Fruit fly (Drosophila melanogaster) whole organism, embryonic: ENCODE results near the gene Kmn1.
A peak's percentile ranks its signal among the peaks of the same experiment; 100 is the strongest.

ENCODE experiments used
- CG10321 ChIP-seq: fragments of 200-800 bp; sonication (Bioruptor generic); IDR thresholded peaks from 2 replicates; pipeline ENCODE4 v1.3.6; 2022; ENCODE audit warnings: missing biosample characterization, missing genetic modification characterization
- CG12236 ChIP-seq: fragments of 200-800 bp; sonication (Bioruptor generic); optimal IDR thresholded peaks from 2 replicates; lab custom pipeline; 2016; ENCODE audit warnings: missing biosample characterization, missing genetic modification characterization
- CG12659 ChIP-seq: fragments of 200-800 bp; sonication (Bioruptor generic); optimal IDR thresholded peaks from 3 replicates; lab custom pipeline; 2017; ENCODE audit warnings: mild to moderate bottlenecking, missing biosample characterization, missing genetic modification reagents, missing genetic modification characterization
- CG14710 ChIP-seq: fragments of 200-800 bp; sonication (Bioruptor generic); optimal IDR thresholded peaks from 3 replicates; lab custom pipeline; 2019; ENCODE audit warnings: missing biosample characterization, mild to moderate bottlenecking, missing genetic modification characterization, moderate library complexity
- CG15514 ChIP-seq: fragments of 200-800 bp; sonication (Bioruptor generic); optimal IDR thresholded peaks from 3 replicates; lab custom pipeline; 2017; ENCODE audit warnings: missing biosample characterization, missing genetic modification characterization, mild to moderate bottlenecking, moderate library complexity, missing genetic modification reagents
- CG1647 ChIP-seq: fragments of 200-800 bp; sonication (Bioruptor generic); optimal IDR thresholded peaks from 3 replicates; lab custom pipeline; 2016; ENCODE audit warnings: missing biosample characterization, missing genetic modification characterization
- CG17361 ChIP-seq: fragments of 200-800 bp; sonication (Bioruptor generic); IDR thresholded peaks from 3 replicates; pipeline ENCODE4 v1.3.6; 2022; ENCODE audit warnings: missing biosample characterization, missing genetic modification characterization
- CG17568 ChIP-seq: fragments of 200-800 bp; sonication (Bioruptor generic); optimal IDR thresholded peaks from 2 replicates; lab custom pipeline; 2018; ENCODE audit warnings: missing biosample characterization, mild to moderate bottlenecking, missing genetic modification characterization, moderate library complexity
- CG18011 ChIP-seq: fragments of 200-800 bp; sonication (Bioruptor generic); optimal IDR thresholded peaks from 2 replicates; lab custom pipeline; 2017; ENCODE audit warnings: missing biosample characterization, missing genetic modification characterization, mild to moderate bottlenecking, moderate library complexity, missing genotype
- CG18262 ChIP-seq: fragments of 200-800 bp; optimal IDR thresholded peaks from 3 replicates; lab custom pipeline; 2019; ENCODE audit warnings: missing biosample characterization, mild to moderate bottlenecking, missing genetic modification characterization, moderate library complexity
- CG2202 ChIP-seq: fragments of 200-800 bp; sonication (Bioruptor generic); optimal IDR thresholded peaks from 2 replicates; lab custom pipeline; 2018; ENCODE audit warnings: missing biosample characterization, mild to moderate bottlenecking, missing genetic modification characterization
- CG2889 ChIP-seq: fragments of 200-800 bp; sonication (Bioruptor generic); IDR thresholded peaks from 3 replicates; pipeline ENCODE4 v1.3.6; 2022; ENCODE audit warnings: missing biosample characterization, missing genetic modification characterization
- CG31441 ChIP-seq: fragments of 200-800 bp; sonication (Bioruptor generic); IDR thresholded peaks from 2 replicates; pipeline ENCODE4 v1.3.6; 2022; ENCODE audit warnings: missing biosample characterization, missing genetic modification characterization
- CG34422 ChIP-seq: fragments of 200-800 bp; sonication (Bioruptor generic); IDR thresholded peaks from 3 replicates; pipeline ENCODE4 v1.3.6; 2022; ENCODE audit warnings: missing biosample characterization, missing genetic modification characterization
- CG6813 ChIP-seq: fragments of 200-800 bp; sonication (Bioruptor generic); optimal IDR thresholded peaks from 2 replicates; lab custom pipeline; 2017; ENCODE audit warnings: missing biosample characterization, missing genetic modification characterization, mild to moderate bottlenecking, moderate library complexity, missing genetic modification reagents
- CG7786 ChIP-seq: fragments of 200-800 bp; sonication (Bioruptor generic); optimal IDR thresholded peaks from 2 replicates; lab custom pipeline; 2016; ENCODE audit warnings: missing biosample characterization, missing genetic modification characterization
- CG8765 ChIP-seq: fragments of 200-800 bp; sonication (Bioruptor generic); IDR thresholded peaks from 2 replicates; pipeline ENCODE4 v1.3.6; 2022; ENCODE audit warnings: missing biosample characterization, missing genetic modification characterization
- CG8944 ChIP-seq: fragments of 200-800 bp; sonication (Bioruptor generic); optimal IDR thresholded peaks from 3 replicates; lab custom pipeline; 2016; ENCODE audit warnings: missing biosample characterization, missing genetic modification characterization
- Deaf1 ChIP-seq: fragments of 200-800 bp; optimal IDR thresholded peaks from 3 replicates; lab custom pipeline; 2019; ENCODE audit warnings: missing biosample characterization, mild to moderate bottlenecking, missing genetic modification characterization, moderate library complexity
- E2f2 ChIP-seq: fragments of 200-800 bp; sonication (Bioruptor generic); IDR thresholded peaks from 2 replicates; pipeline ENCODE4 v1.3.6; 2022; ENCODE audit warnings: missing biosample characterization, missing genetic modification characterization
- ERR ChIP-seq: fragments of 200-800 bp; sonication (Bioruptor generic); optimal IDR thresholded peaks from 2 replicates; lab custom pipeline; 2016; ENCODE audit warnings: missing biosample characterization, missing genetic modification characterization
- Hsf ChIP-seq: fragments of 200-800 bp; sonication (Bioruptor generic); optimal IDR thresholded peaks from 3 replicates; lab custom pipeline; 2016; ENCODE audit warnings: missing biosample characterization, missing genetic modification characterization
- Lhr ChIP-seq: fragments of 200-800 bp; sonication (Bioruptor generic); optimal IDR thresholded peaks from 3 replicates; lab custom pipeline; 2017; ENCODE audit warnings: mild to moderate bottlenecking, missing biosample characterization, missing genetic modification reagents, missing genetic modification characterization
- Meics ChIP-seq: fragments of 200-800 bp; sonication (Bioruptor generic); optimal IDR thresholded peaks from 2 replicates; lab custom pipeline; 2017; ENCODE audit warnings: missing biosample characterization, mild to moderate bottlenecking, missing genetic modification characterization
- Mes4 ChIP-seq: fragments of 200-800 bp; sonication (Bioruptor generic); optimal IDR thresholded peaks from 2 replicates; lab custom pipeline; 2016; ENCODE audit warnings: missing biosample characterization, missing genetic modification characterization
- Myb ChIP-seq: fragments of 200-800 bp; sonication (Bioruptor generic); optimal IDR thresholded peaks from 2 replicates; lab custom pipeline; 2016; ENCODE audit warnings: missing biosample characterization, missing genetic modification characterization
- Nf-YB ChIP-seq: fragments of 200-800 bp; sonication (Bioruptor generic); optimal IDR thresholded peaks from 3 replicates; lab custom pipeline; 2019; ENCODE audit warnings: missing biosample characterization, mild to moderate bottlenecking, missing genetic modification characterization, moderate library complexity
- Optix ChIP-seq: fragments of 200-800 bp; sonication (Bioruptor generic); IDR thresholded peaks from 3 replicates; pipeline ENCODE4 v1.3.6; 2022; ENCODE audit warnings: missing biosample characterization, missing genetic modification characterization
- Ssrp ChIP-seq: fragments of 200-800 bp; sonication (Bioruptor generic); optimal IDR thresholded peaks from 2 replicates; lab custom pipeline; 2018; ENCODE audit warnings: missing biosample characterization, mild to moderate bottlenecking, missing genetic modification characterization, moderate library complexity
- Xrp1 ChIP-seq: fragments of 200-800 bp; sonication (Bioruptor generic); IDR thresholded peaks from 2 replicates; pipeline ENCODE4 v1.3.6; 2022; ENCODE audit warnings: missing biosample characterization, missing genetic modification characterization
- chif ChIP-seq, 2 experiments: fragments of 200-800 bp; sonication (Bioruptor generic); optimal IDR thresholded peaks; 3 replicates each; lab custom pipeline; 2016; ENCODE audit warnings: missing biosample characterization in 2 of 2, missing genetic modification characterization in 2 of 2
- dm ChIP-seq: fragments of 200-800 bp; sonication (Bioruptor generic); optimal IDR thresholded peaks from 3 replicates; lab custom pipeline; 2016; ENCODE audit warnings: missing biosample characterization, missing genetic modification characterization
- en ChIP-seq: fragments of 200-800 bp; sonication (Bioruptor generic); optimal IDR thresholded peaks from 2 replicates; lab custom pipeline; 2016; ENCODE audit warnings: missing biosample characterization, missing genetic modification characterization
- gcm2 ChIP-seq: fragments of 200-800 bp; sonication (Bioruptor generic); optimal IDR thresholded peaks from 2 replicates; lab custom pipeline; 2016; ENCODE audit warnings: missing biosample characterization, missing genetic modification characterization
- gem ChIP-seq: fragments of 200-800 bp; sonication (Bioruptor generic); optimal IDR thresholded peaks from 2 replicates; lab custom pipeline; 2019; ENCODE audit warnings: missing biosample characterization, mild to moderate bottlenecking, missing genetic modification characterization, moderate library complexity
- kay ChIP-seq: fragments of 200-800 bp; sonication (Bioruptor generic); optimal IDR thresholded peaks from 2 replicates; lab custom pipeline; 2016; ENCODE audit warnings: missing biosample characterization, missing genetic modification characterization
- maf-S ChIP-seq: fragments of 200-800 bp; sonication (Bioruptor generic); optimal IDR thresholded peaks from 2 replicates; lab custom pipeline; 2016; ENCODE audit warnings: missing biosample characterization, missing genetic modification characterization
- nerfin-1 ChIP-seq: fragments of 200-800 bp; sonication (Bioruptor generic); optimal IDR thresholded peaks from 3 replicates; lab custom pipeline; 2019; ENCODE audit warnings: missing biosample characterization, mild to moderate bottlenecking, missing genetic modification characterization, moderate library complexity
- nerfin-2 ChIP-seq: fragments of 200-800 bp; sonication (Bioruptor generic); IDR thresholded peaks from 2 replicates; pipeline ENCODE4 v1.3.6; 2022; ENCODE audit warnings: missing biosample characterization, missing genetic modification characterization; ENCODE audit not compliant: partially characterized antibody
- rib ChIP-seq: fragments of 200-800 bp; sonication (Bioruptor generic); IDR thresholded peaks from 2 replicates; pipeline ENCODE4 v1.3.6; 2022; ENCODE audit warnings: missing biosample characterization, missing genetic modification characterization
- shn ChIP-seq: fragments of 200-800 bp; sonication (Bioruptor generic); optimal IDR thresholded peaks from 3 replicates; lab custom pipeline; 2016; ENCODE audit warnings: missing biosample characterization, missing genetic modification characterization
- tgo ChIP-seq: fragments of 200-800 bp; sonication (Bioruptor generic); IDR thresholded peaks from 3 replicates; pipeline ENCODE4 v1.3.6; 2022; ENCODE audit warnings: missing biosample characterization, missing genetic modification characterization
- tll ChIP-seq, 2 experiments: fragments of 200-800 bp in 1 of 2; fragments of >200 bp in 1 of 2; sonication (Bioruptor generic) in 1 of 2; optimal IDR thresholded peaks; 2 replicates each; lab custom pipeline; 2017 to 2019; ENCODE audit warnings: missing biosample characterization in 2 of 2, missing genetic modification characterization in 2 of 2, mild to moderate bottlenecking in 1 of 2, moderate library complexity in 1 of 2
- ttk ChIP-seq: fragments of 200-800 bp; sonication (Bioruptor generic); IDR thresholded peaks from 2 replicates; pipeline ENCODE4 v2.1.2; 2022; ENCODE audit warnings: missing biosample characterization, missing genetic modification characterization
- tup ChIP-seq: fragments of 200-800 bp; sonication (Bioruptor generic); optimal IDR thresholded peaks from 2 replicates; lab custom pipeline; 2016; ENCODE audit warnings: missing biosample characterization, mild to moderate bottlenecking, missing genetic modification characterization, moderate library complexity
- unc-4 ChIP-seq: fragments of 200-800 bp; sonication (Bioruptor generic); IDR thresholded peaks from 2 replicates; pipeline ENCODE4 v1.3.6; 2022; ENCODE audit warnings: missing biosample characterization, missing genetic modification characterization; ENCODE audit not compliant: partially characterized antibody
- usp ChIP-seq: fragments of >200 bp; optimal IDR thresholded peaks from 2 replicates; lab custom pipeline; 2017; ENCODE audit warnings: missing biosample characterization, missing genetic modification characterization
- vfl ChIP-seq: fragments of 200-800 bp; sonication (Bioruptor generic); optimal IDR thresholded peaks from 2 replicates; lab custom pipeline; 2016; ENCODE audit warnings: missing biosample characterization, missing genetic modification characterization

Gene Kmn1

dm6 chrX:11559728-11560724 lies 12.2 kb downstream of the Kmn1 start (continued):
- peak; percentile 40; the same call in 1 of the 2 replicates for TF ChIP-seq ttk
- no peak for TF ChIP-seq CG12236 (GFP tag; lab: Kevin White, UChicago)
- TF ChIP-seq Deaf1 (tag; lab: Kevin White, UChicago): peak; percentile 73
- TF ChIP-seq CG17568 (GFP tag; lab: Kevin White, UChicago): no peak
- TF ChIP-seq dm: peak; percentile 5
- no peak for TF ChIP-seq ERR
- TF ChIP-seq CG12659 (GFP tag; lab: Kevin White, UChicago): peak; percentile 92
- TF ChIP-seq nerfin-1 (tag; lab: Kevin White, UChicago): peak; percentile 82
- peak; percentile 93 for TF ChIP-seq gem (tag; lab: Kevin White, UChicago)
- no peak; the same call in 1 of the 2 replicates for TF ChIP-seq CG10321 (GFP tag; lab: Robert Waterston, UW)
- peak; percentile 78 for TF ChIP-seq CG6813 (GFP tag; lab: Kevin White, UChicago)
- peak; percentile 76 for TF ChIP-seq CG15514 (GFP tag; lab: Kevin White, UChicago)
- TF ChIP-seq CG31441: peak; percentile 92
- no peak for TF ChIP-seq en (GFP tag; lab: Kevin White, UChicago)
- no peak for TF ChIP-seq nerfin-2
- peak; percentile 39 to 40 for TF ChIP-seq chif (GFP tag; optimal IDR thresholded peaks at IDR 0.05; lab: Kevin White, UChicago)
- TF ChIP-seq CG14710 (tag; lab: Kevin White, UChicago): peak; percentile 68
- TF ChIP-seq CG2889 (GFP tag; lab: Robert Waterston, UW): peak; percentile 61; the same call in 2 of the 3 replicates
- peak; percentile 64; the same call in 1 of the 2 replicates for TF ChIP-seq Xrp1 (GFP tag; lab: Robert Waterston, UW)
- peak; percentile 6 for TF ChIP-seq shn (GFP tag; lab: Kevin White, UChicago)
- peak; percentile 49 for TF ChIP-seq CG34422 (GFP tag; lab: Robert Waterston, UW)
- peak; percentile 31 for TF ChIP-seq CG7786
- peak; percentile 85 for TF ChIP-seq Ssrp (tag; lab: Kevin White, UChicago)
- no peak for TF ChIP-seq gcm2 (GFP tag; lab: Kevin White, UChicago)
- no peak for TF ChIP-seq unc-4 (GFP tag; lab: Robert Waterston, UW)
- peak; percentile 25 for TF ChIP-seq CG2202 (tag; lab: Kevin White, UChicago)
- TF ChIP-seq Nf-YB (GFP tag; lab: Kevin White, UChicago): peak; percentile 75
- no peak for TF ChIP-seq CG8765 (GFP tag; lab: Robert Waterston, UW)
- TF ChIP-seq Mes4: no peak
- TF ChIP-seq maf-S (GFP tag; lab: Kevin White, UChicago): no peak
- TF ChIP-seq Meics: peak; percentile 91
- peak; percentile 41 for TF ChIP-seq Hsf
- no peak for TF ChIP-seq vfl (GFP tag; lab: Kevin White, UChicago)
- TF ChIP-seq CG18262 (tag; lab: Kevin White, UChicago): peak; percentile 87
- TF ChIP-seq tgo (GFP tag; lab: Robert Waterston, UW): peak; percentile 72
- TF ChIP-seq CG17361 (GFP tag; lab: Robert Waterston, UW): peak; percentile 94
- TF ChIP-seq E2f2: peak; percentile 44; the same call in 1 of the 2 replicates
- no peak for TF ChIP-seq tup (GFP tag; lab: Kevin White, UChicago)
- TF ChIP-seq CG8944 (GFP tag; lab: Kevin White, UChicago): peak; percentile 36
- no peak for TF ChIP-seq rib (GFP tag; lab: Robert Waterston, UW)
- TF ChIP-seq Myb (GFP tag; lab: Kevin White, UChicago): peak; percentile 20
- no peak for TF ChIP-seq Optix (GFP tag; lab: Robert Waterston, UW)
- TF ChIP-seq CG18011: peak; percentile 57
- no peak for TF ChIP-seq tll (GFP tag; optimal IDR thresholded peaks at IDR 0.05; lab: Kevin White, UChicago)
- TF ChIP-seq kay: peak; percentile 80
- TF ChIP-seq CG1647 (GFP tag; lab: Kevin White, UChicago): peak; percentile 22
- no peak for TF ChIP-seq usp
- peak; percentile 37 for TF ChIP-seq Lhr (GFP tag; lab: Kevin White, UChicago)
